Worm (Caenorhabditis elegans) whole organism, L4/young adult: ENCODE measurements around the gene nac-1.

Experiments used
- W03F9.2 ChIP-seq: fragments of 150-350 bp; optimal IDR thresholded peaks from 2 replicates; lab custom pipeline; 2014; ENCODE audit warnings: missing biosample characterization, missing genetic modification characterization
- dao-5 ChIP-seq: sonication (generic microtip); optimal IDR thresholded peaks from 2 replicates; lab custom pipeline; 2016; ENCODE audit warnings: missing genotype, missing genetic modification characterization, moderate library complexity, missing compliant biosample characterization
- him-1 ChIP-seq: sonication (generic microtip); optimal IDR thresholded peaks from 2 replicates; lab custom pipeline; 2016; ENCODE audit warnings: missing genotype, missing genetic modification reagents, missing genetic modification characterization, missing compliant biosample characterization

- no peak for TF ChIP-seq him-1 (tag; lab: Kevin White, UChicago)
- no peak for TF ChIP-seq W03F9.2 (tag; lab: Kevin White, UChicago)
- TF ChIP-seq dao-5 (tag; lab: Kevin White, UChicago): no peak
These were observed 51.2 kb downstream of the nac-1 start, which contains the start of gene mrp-5 for ce11 chrX:14946217-14946463.
